Worm (Caenorhabditis elegans): ENCODE data around the gene sumv-1.
A peak's percentile ranks its signal among the peaks of the same experiment; 100 is the strongest.

Gene sumv-1

DNA sequence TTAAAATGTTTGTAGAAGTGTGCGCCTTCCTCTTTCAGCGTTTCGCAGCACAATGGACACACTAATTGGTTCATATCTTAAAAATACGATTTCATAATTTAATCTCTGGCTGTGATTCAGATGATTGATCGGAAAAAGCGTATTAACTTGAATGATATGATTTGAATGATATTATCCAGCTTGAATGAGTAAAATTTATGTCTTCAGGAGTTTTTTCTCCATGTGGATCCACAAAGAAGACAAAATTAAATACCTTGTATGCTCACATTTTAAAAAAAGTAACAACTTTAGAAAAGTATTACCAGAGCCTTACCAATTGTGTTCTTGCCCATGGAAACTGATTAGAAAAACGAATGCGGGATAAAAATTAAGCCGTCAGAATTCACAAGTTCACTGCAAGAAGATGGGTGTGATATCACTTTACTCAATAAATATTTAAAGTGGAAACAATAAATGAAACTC, 19.4 kb upstream of the sumv-1 start, which contains the start of gene ztf-8 (continued):
- TF ChIP-seq ztf-28 (GFP tag; IDR thresholded peaks at IDR 0.05) (no peak), B0261.1 (tag; optimal IDR thresholded peaks at IDR 0.05) (peak; percentile 2), aptf-3 (GFP tag; IDR thresholded peaks at IDR 0.05) (0 out of 2 replicates have a peak, but pooled peaks have one; percentile 22), tlf-1 (GFP tag; optimal IDR thresholded peaks at IDR 0.05) (peak; percentile 29), sea-2 (GFP tag; IDR thresholded peaks at IDR 0.05) (no peak), tbp1 (GFP tag; optimal IDR thresholded peaks at IDR 0.05) (peak; percentile 13), snpc-4 (GFP tag; optimal IDR thresholded peaks at IDR 0.05) (no peak), snpc-4 (tag; optimal IDR thresholded peaks at IDR 0.05) (peak in 1 of 4 experiments; percentile 29)

DNA sequence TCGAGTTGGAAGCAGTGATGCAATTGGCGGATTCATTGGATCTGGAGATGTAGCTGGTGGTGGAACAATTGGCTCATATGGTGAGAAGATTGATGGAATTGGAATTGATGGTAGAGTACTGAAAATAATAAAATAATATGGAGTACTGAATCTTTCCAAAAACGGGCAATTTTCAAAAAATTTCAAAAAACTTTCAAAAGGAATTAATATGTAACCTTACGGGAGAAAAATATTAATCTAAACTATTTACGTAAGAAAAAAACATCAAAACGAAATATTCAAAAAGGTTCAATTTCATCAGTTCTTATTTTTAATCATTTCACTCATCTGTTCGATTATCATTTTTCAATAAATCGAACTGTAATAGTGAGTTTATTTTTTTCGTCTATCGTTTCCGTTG, 15.8 kb upstream of the sumv-1 start, which contains the start of gene ZC395.4:
TSS of gene ZC395.4 (plus strand) at position 301 of the 400 bp plus-strand sequence.
- TF ChIP-seq F52B5.7 (tag; optimal IDR thresholded peaks at IDR 0.05) (no peak), ekl-4 (GFP tag; IDR thresholded peaks at IDR 0.05) (no peak), ceh-58 (GFP tag; IDR thresholded peaks at IDR 0.05) (no peak), ceh-100 (GFP tag; IDR thresholded peaks at IDR 0.05) (no peak), madf-8 (GFP tag; conservative IDR thresholded peaks at IDR 0.05) (no peak), F37B4.10 (GFP tag; IDR thresholded peaks at IDR 0.05) (no peak), mxl-1 (tag; optimal IDR thresholded peaks at IDR 0.05) (no peak), F39B2.1 (GFP tag; IDR thresholded peaks at IDR 0.05) (no peak), tlf-1 (GFP tag; optimal IDR thresholded peaks at IDR 0.05) (no peak), Y79H2A.3 (GFP tag; conservative IDR thresholded peaks at IDR 0.05) (no peak), fkh-3 (tag; optimal IDR thresholded peaks at IDR 0.05) (no peak), B0019.2 (GFP tag; conservative IDR thresholded peaks at IDR 0.05) (no peak), lin-54 (GFP tag; optimal IDR thresholded peaks at IDR 0.05) (no peak), lsy-27 (tag; optimal IDR thresholded peaks at IDR 0.05; ENCODE audit: borderline replicate concordance, insufficient read depth) (no peak), cebp-1 (GFP tag; IDR thresholded peaks at IDR 0.05) (no peak), cebp-1 (tag; optimal IDR thresholded peaks at IDR 0.05) (no peak), snpc-3.4 (tag; optimal IDR thresholded peaks at IDR 0.05) (no peak), lag-1 (GFP tag; IDR thresholded peaks at IDR 0.05) (no peak), aptf-3 (GFP tag; IDR thresholded peaks at IDR 0.05) (no peak), ztf-3 (GFP tag; optimal IDR thresholded peaks at IDR 0.05) (no peak)

DNA sequence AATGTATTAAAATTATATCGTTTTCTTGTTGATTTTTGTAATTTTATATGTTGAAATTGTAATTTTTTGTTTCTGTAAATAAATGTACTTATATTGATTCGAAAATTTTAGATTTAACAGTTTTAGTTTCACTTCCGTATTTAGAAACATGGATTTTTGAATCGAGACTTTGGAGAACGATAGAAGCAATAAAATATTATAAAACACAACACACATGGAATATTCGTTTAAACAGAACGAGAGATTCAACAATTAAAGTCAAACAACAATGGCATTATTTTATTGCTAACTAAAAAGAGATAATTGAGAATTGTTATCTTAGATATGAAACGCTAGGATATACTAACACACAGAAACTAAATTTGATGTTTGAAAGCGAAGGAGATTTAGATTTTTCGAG, 14.5 kb upstream of the sumv-1 start:
- TF ChIP-seq F55B11.4 (tag; optimal IDR thresholded peaks at IDR 0.05; ENCODE audit: borderline replicate concordance, insufficient read depth) (no peak), lin-35 (GFP tag; optimal IDR thresholded peaks at IDR 0.05) (peak in 1 of 3 experiments; percentile 13), bed-2 (GFP tag; IDR thresholded peaks at IDR 0.05) (no peak), ztf-3 (GFP tag; optimal IDR thresholded peaks at IDR 0.05) (no peak), cebp-1 (GFP tag; IDR thresholded peaks at IDR 0.05) (no peak), cebp-1 (tag; optimal IDR thresholded peaks at IDR 0.05) (no peak), snpc-1.3 (tag; optimal IDR thresholded peaks at IDR 0.05; ENCODE audit: insufficient read depth) (no peak), ztf-28 (GFP tag; IDR thresholded peaks at IDR 0.05) (0 out of 2 replicates have a peak, but pooled peaks have one; percentile 0), let-607 (tag; optimal IDR thresholded peaks at IDR 0.05) (peak in 1 of 2 experiments; percentile 19)

DNA sequence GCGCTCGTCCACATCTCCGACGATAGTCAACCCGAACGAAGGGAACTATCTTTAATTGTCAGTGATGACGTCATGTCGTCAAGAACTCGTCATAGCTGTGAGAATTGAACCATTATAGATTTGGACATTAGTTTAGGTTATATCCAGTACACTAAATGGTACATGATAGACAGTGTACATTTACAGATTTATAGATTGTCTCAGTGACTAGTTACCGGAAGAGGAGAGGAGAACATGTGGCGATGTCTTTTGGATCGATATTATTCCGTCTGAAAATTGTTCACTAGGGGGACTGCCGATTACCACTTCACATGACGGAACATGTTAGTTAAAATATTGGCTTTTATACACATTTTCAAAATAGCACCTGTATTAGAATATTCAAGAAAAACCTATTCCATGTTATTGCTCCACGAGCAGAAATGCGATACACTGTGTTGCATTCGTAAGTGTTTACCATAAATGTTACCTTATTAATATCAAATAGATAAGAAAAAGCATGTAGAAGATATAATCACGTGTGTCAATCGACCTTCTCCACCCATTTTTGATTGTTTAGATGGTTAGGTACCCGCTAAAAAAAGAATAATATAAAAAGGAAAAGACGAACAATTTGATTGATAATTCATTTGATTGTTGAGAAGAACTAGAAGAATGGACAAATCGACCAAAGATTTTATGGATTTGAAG, 13.4 kb upstream of the sumv-1 start, which contains the start of gene ZC395.5:
TSS of gene ZC395.5 (plus strand) at position 632 of the 690 bp plus-strand sequence.
- TF ChIP-seq nhr-80 (tag; optimal IDR thresholded peaks at IDR 0.05) (peak; percentile 17), rpc-1 (optimal IDR thresholded peaks at IDR 0.05) (no peak), rpc-1 (tag; optimal IDR thresholded peaks at IDR 0.05) (peak; percentile 45), ceh-27 (GFP tag; optimal IDR thresholded peaks at IDR 0.05) (peak; percentile 17), him-1 (tag; optimal IDR thresholded peaks at IDR 0.05) (peak; percentile 4), tlf-1 (GFP tag; optimal IDR thresholded peaks at IDR 0.05) (no peak), lin-54 (GFP tag; optimal IDR thresholded peaks at IDR 0.05) (no peak), mcd-1 (GFP tag; IDR thresholded peaks at IDR 0.05) (no peak), lin-35 (GFP tag; optimal IDR thresholded peaks at IDR 0.05) (peak in 1 of 3 experiments; percentile 31), ama-1 (optimal IDR thresholded peaks at IDR 0.05) (no peak), ama-1 (GFP tag; optimal IDR thresholded peaks at IDR 0.05) (no peak), T07F8.4 (tag; optimal IDR thresholded peaks at IDR 0.05) (no peak)

Data from whole organism, young adult.